Worm (Caenorhabditis elegans): ENCODE results near the gene sox-2.

ce11 chrX:7495491-7495890 is 32.0 kb upstream of the sox-2 start, which contains the start of gene try-14:
- no peak for TF ChIP-seq flt-1 (GFP tag; IDR thresholded peaks at IDR 0.05)
- TF ChIP-seq tab-1 (GFP tag; IDR thresholded peaks at IDR 0.05) = no peak
- TF ChIP-seq med-1 (GFP tag; optimal IDR thresholded peaks at IDR 0.05; ENCODE audit: insufficient read depth) = no peak
- no peak for TF ChIP-seq ztf-29 (GFP tag; IDR thresholded peaks at IDR 0.05)
- no peak for TF ChIP-seq klf-2 (GFP tag; conservative IDR thresholded peaks at IDR 0.05)
